Fruit fly (Drosophila melanogaster) whole organism, embryonic: ENCODE measurements around the gene Frmd5.

Experiments
- Adf1 ChIP-seq: fragments of 200-800 bp; sonication (Bioruptor generic); IDR thresholded peaks from 2 replicates; pipeline ENCODE4 v1.3.6; 2022; ENCODE audit warnings: missing biosample characterization, missing genetic modification characterization
- Antp ChIP-seq: fragments of 200-800 bp; sonication (Bioruptor generic); optimal IDR thresholded peaks from 3 replicates; lab custom pipeline; 2016; ENCODE audit warnings: missing biosample characterization, missing genetic modification characterization
- B-H1 ChIP-seq: fragments of 200-800 bp; sonication (Bioruptor generic); IDR thresholded peaks from 3 replicates; pipeline ENCODE4 v1.3.6; 2022; ENCODE audit warnings: missing biosample characterization, missing genetic modification characterization
- B-H2 ChIP-seq: fragments of 200-800 bp; sonication (Bioruptor generic); optimal IDR thresholded peaks from 2 replicates; lab custom pipeline; 2018; ENCODE audit warnings: missing biosample characterization, mild to moderate bottlenecking, missing genetic modification characterization
- BEAF-32 ChIP-seq: fragments of 200-800 bp; sonication (Bioruptor generic); optimal IDR thresholded peaks from 3 replicates; lab custom pipeline; 2017; ENCODE audit warnings: missing biosample characterization, missing genetic modification characterization, mild to moderate bottlenecking, moderate library complexity, missing genetic modification reagents
- CG10267 ChIP-seq: fragments of 200-800 bp; sonication (Bioruptor generic); optimal IDR thresholded peaks from 2 replicates; lab custom pipeline; 2018; ENCODE audit warnings: missing biosample characterization, mild to moderate bottlenecking, missing genetic modification characterization, moderate library complexity
- CG11398 ChIP-seq: fragments of 200-800 bp; sonication (Bioruptor generic); optimal IDR thresholded peaks from 2 replicates; lab custom pipeline; 2016; ENCODE audit warnings: missing biosample characterization, missing genetic modification characterization
- CG11560 ChIP-seq: fragments of 200-800 bp; sonication (Bioruptor generic); IDR thresholded peaks from 3 replicates; pipeline ENCODE4 v1.3.6; 2022; ENCODE audit warnings: missing biosample characterization, missing genetic modification characterization
- CG12104 ChIP-seq: fragments of 200-800 bp; sonication (Bioruptor generic); optimal IDR thresholded peaks from 3 replicates; lab custom pipeline; 2016; ENCODE audit warnings: missing biosample characterization, missing genetic modification characterization
- CG12744 ChIP-seq: fragments of 200-800 bp; sonication (Bioruptor generic); optimal IDR thresholded peaks from 2 replicates; lab custom pipeline; 2016; ENCODE audit warnings: missing biosample characterization, missing genetic modification characterization
- CG14710 ChIP-seq: fragments of 200-800 bp; sonication (Bioruptor generic); optimal IDR thresholded peaks from 3 replicates; lab custom pipeline; 2019; ENCODE audit warnings: missing biosample characterization, mild to moderate bottlenecking, missing genetic modification characterization, moderate library complexity
- CG14860 ChIP-seq: fragments of 200-800 bp; sonication (Bioruptor generic); IDR thresholded peaks from 3 replicates; pipeline ENCODE4 v1.3.6; 2022; ENCODE audit warnings: missing biosample characterization, missing genetic modification characterization; ENCODE audit not compliant: partially characterized antibody
- CG16813 ChIP-seq: fragments of 200-800 bp; sonication (Bioruptor generic); IDR thresholded peaks from 3 replicates; pipeline ENCODE4 v1.3.6; 2022; ENCODE audit warnings: missing biosample characterization, missing genetic modification characterization; ENCODE audit not compliant: partially characterized antibody
- CG16815 ChIP-seq: fragments of 200-800 bp; sonication (Bioruptor generic); optimal IDR thresholded peaks from 3 replicates; lab custom pipeline; 2017; ENCODE audit warnings: missing biosample characterization, mild to moderate bottlenecking, missing genetic modification characterization
- CG3726 ChIP-seq: fragments of 200-800 bp; sonication (Bioruptor generic); IDR thresholded peaks from 3 replicates; pipeline ENCODE4, ENCODE4 v1.3.6; 2022; ENCODE audit warnings: missing biosample characterization, missing genetic modification characterization
- CG5953 ChIP-seq: fragments of 200-800 bp; sonication (Bioruptor generic); IDR thresholded peaks from 2 replicates; pipeline ENCODE4 v1.3.6; 2022; ENCODE audit warnings: missing biosample characterization, missing genetic modification characterization
- CG6854 ChIP-seq: fragments of 200-800 bp; sonication (Bioruptor generic); optimal IDR thresholded peaks from 3 replicates; lab custom pipeline; 2017; ENCODE audit warnings: missing biosample characterization, mild to moderate bottlenecking, missing genetic modification characterization
- CG7357 ChIP-seq: fragments of 200-800 bp; sonication (Bioruptor generic); IDR thresholded peaks from 3 replicates; pipeline ENCODE4 v1.3.6; 2022; ENCODE audit warnings: missing biosample characterization, missing genetic modification characterization
- CG8281 ChIP-seq: fragments of 200-800 bp; sonication (Bioruptor generic); optimal IDR thresholded peaks from 2 replicates; lab custom pipeline; 2018; ENCODE audit warnings: missing biosample characterization, mild to moderate bottlenecking, missing genetic modification characterization, moderate library complexity
- CG8359 ChIP-seq: fragments of 200-800 bp; sonication (Bioruptor generic); optimal IDR thresholded peaks from 2 replicates; lab custom pipeline; 2017; ENCODE audit warnings: missing biosample characterization, mild to moderate bottlenecking, missing genetic modification characterization, borderline replicate concordance
- CG8944 ChIP-seq: fragments of 200-800 bp; sonication (Bioruptor generic); optimal IDR thresholded peaks from 3 replicates; lab custom pipeline; 2016; ENCODE audit warnings: missing biosample characterization, missing genetic modification characterization
- CHES-1-like ChIP-seq: fragments of 200-800 bp; sonication (Bioruptor generic); optimal IDR thresholded peaks from 2 replicates; lab custom pipeline; 2016; ENCODE audit warnings: missing biosample characterization, missing genetic modification characterization
- Dip2 ChIP-seq: fragments of 200-800 bp; sonication (Bioruptor generic); IDR thresholded peaks from 2 replicates; pipeline ENCODE4 v1.3.6; 2022; ENCODE audit warnings: missing biosample characterization, missing genetic modification characterization
- Doc2 ChIP-seq: fragments of 200-800 bp; sonication (Bioruptor generic); IDR thresholded peaks from 2 replicates; pipeline ENCODE4 v1.3.6; 2022; ENCODE audit warnings: missing biosample characterization, missing genetic modification characterization
- Eip74EF ChIP-seq, 2 experiments: fragments of 200-800 bp in 1 of 2; fragments of >200 bp in 1 of 2; sonication (Bioruptor generic) in 1 of 2; optimal IDR thresholded peaks; 2 replicates each; lab custom pipeline; 2017 to 2019; ENCODE audit warnings: missing biosample characterization in 2 of 2, missing genetic modification characterization in 2 of 2, mild to moderate bottlenecking in 1 of 2, moderate library complexity in 1 of 2
- H2.0 ChIP-seq: fragments of 200-800 bp; sonication (Bioruptor generic); IDR thresholded peaks from 2 replicates; pipeline ENCODE4 v1.3.6; 2022; ENCODE audit warnings: missing biosample characterization, missing genetic modification characterization
- HHEX ChIP-seq: fragments of 200-800 bp; sonication (Bioruptor generic); optimal IDR thresholded peaks from 3 replicates; lab custom pipeline; 2017; ENCODE audit warnings: missing biosample characterization, mild to moderate bottlenecking, missing genetic modification characterization, missing genetic modification reagents
- Kr ChIP-seq: fragments of 200-800 bp; sonication (Bioruptor generic); optimal IDR thresholded peaks from 2 replicates; lab custom pipeline; 2017; ENCODE audit warnings: missing biosample characterization, mild to moderate bottlenecking, missing genetic modification characterization
- Lim3 ChIP-seq: fragments of 200-800 bp; sonication (Bioruptor generic); IDR thresholded peaks from 2 replicates; pipeline ENCODE4 v1.3.6; 2022; ENCODE audit warnings: missing biosample characterization, missing genetic modification characterization
- Oaz ChIP-seq: fragments of 200-800 bp; sonication (Bioruptor generic); IDR thresholded peaks from 2 replicates; pipeline ENCODE4 v1.3.6; 2022; ENCODE audit warnings: missing biosample characterization, missing genetic modification characterization
- Ravus ChIP-seq: fragments of 200-800 bp; sonication (Bioruptor generic); IDR thresholded peaks from 2 replicates; pipeline ENCODE4 v1.3.6; 2022; ENCODE audit warnings: missing biosample characterization, missing genetic modification characterization
- Sox100B ChIP-seq: fragments of 200-800 bp; sonication (Bioruptor generic); optimal IDR thresholded peaks from 3 replicates; lab custom pipeline; 2018; ENCODE audit warnings: missing biosample characterization, mild to moderate bottlenecking, missing genetic modification characterization
- Sry-δ ChIP-seq: fragments of 200-800 bp; sonication (Bioruptor generic); optimal IDR thresholded peaks from 2 replicates; lab custom pipeline; 2016; ENCODE audit warnings: missing biosample characterization, missing genetic modification characterization
- Ssrp ChIP-seq: fragments of 200-800 bp; sonication (Bioruptor generic); optimal IDR thresholded peaks from 2 replicates; lab custom pipeline; 2018; ENCODE audit warnings: missing biosample characterization, mild to moderate bottlenecking, missing genetic modification characterization, moderate library complexity
- cato ChIP-seq: fragments of 200-800 bp; sonication (Bioruptor generic); optimal IDR thresholded peaks from 2 replicates; lab custom pipeline; 2016; ENCODE audit warnings: missing biosample characterization, missing genetic modification characterization, borderline replicate concordance
- caup ChIP-seq: fragments of 200-800 bp; sonication (Bioruptor generic); optimal IDR thresholded peaks from 3 replicates; lab custom pipeline; 2017; ENCODE audit warnings: missing biosample characterization, mild to moderate bottlenecking, missing genetic modification characterization, moderate library complexity; ENCODE audit not compliant: severe bottlenecking
- danr ChIP-seq: fragments of 200-800 bp; sonication (Bioruptor generic); IDR thresholded peaks from 2 replicates; pipeline ENCODE4 v1.3.6; 2022; ENCODE audit warnings: missing biosample characterization, missing genetic modification characterization
- gce ChIP-seq: fragments of 200-800 bp; sonication (Bioruptor generic); IDR thresholded peaks from 3 replicates; pipeline ENCODE4 v1.3.6; 2022; ENCODE audit warnings: missing biosample characterization, missing genetic modification characterization
- gfzf ChIP-seq: fragments of 200-800 bp; sonication (Bioruptor generic); optimal IDR thresholded peaks from 2 replicates; lab custom pipeline; 2016; ENCODE audit warnings: missing biosample characterization, mild to moderate bottlenecking, missing genetic modification characterization, moderate library complexity
- h ChIP-seq: fragments of >200 bp; optimal IDR thresholded peaks from 2 replicates; lab custom pipeline; 2017
- inv ChIP-seq: fragments of 200-800 bp; sonication (Bioruptor generic); IDR thresholded peaks from 2 replicates; pipeline ENCODE4 v1.3.6; 2022; ENCODE audit warnings: missing biosample characterization, missing genetic modification characterization; ENCODE audit not compliant: partially characterized antibody
- mam ChIP-seq: fragments of 200-800 bp; sonication (Bioruptor generic); optimal IDR thresholded peaks from 3 replicates; lab custom pipeline; 2016; ENCODE audit warnings: missing biosample characterization, missing genetic modification characterization
- mld ChIP-seq: fragments of 200-800 bp; sonication (Bioruptor generic); IDR thresholded peaks from 3 replicates; pipeline ENCODE4 v1.3.6; 2022; ENCODE audit warnings: missing biosample characterization, missing genetic modification characterization; ENCODE audit not compliant: partially characterized antibody
- odd ChIP-seq: fragments of 200-800 bp; sonication (Bioruptor generic); optimal IDR thresholded peaks from 2 replicates; lab custom pipeline; 2017; ENCODE audit warnings: missing biosample characterization, mild to moderate bottlenecking, missing genetic modification characterization
- org-1 ChIP-seq: fragments of 200-800 bp; sonication (Bioruptor generic); optimal IDR thresholded peaks from 2 replicates; lab custom pipeline; 2017; ENCODE audit warnings: missing biosample characterization, missing genetic modification characterization
- pnt ChIP-seq: fragments of 200-800 bp; sonication (Bioruptor generic); optimal IDR thresholded peaks from 3 replicates; lab custom pipeline; 2016; ENCODE audit warnings: missing biosample characterization, missing genetic modification characterization
- rib ChIP-seq: fragments of 200-800 bp; sonication (Bioruptor generic); IDR thresholded peaks from 2 replicates; pipeline ENCODE4 v1.3.6; 2022; ENCODE audit warnings: missing biosample characterization, missing genetic modification characterization
- salm ChIP-seq: fragments of 200-800 bp; sonication (Bioruptor generic); optimal IDR thresholded peaks from 2 replicates; lab custom pipeline; 2018; ENCODE audit warnings: missing biosample characterization, mild to moderate bottlenecking, missing genetic modification characterization
- vfl ChIP-seq: fragments of 200-800 bp; sonication (Bioruptor generic); optimal IDR thresholded peaks from 2 replicates; lab custom pipeline; 2016; ENCODE audit warnings: missing biosample characterization, missing genetic modification characterization

Frmd5 gene

dm6 chr2L:10386208-10386805, 42.1 kb downstream of the Frmd5 start, which contains the start of the genes Cdk1 and mRpS7 (continued):
- TF ChIP-seq mld (GFP tag; lab: Robert Waterston, UW) (no peak), B-H1 (GFP tag; lab: Robert Waterston, UW) (peak; percentile 63), rib (GFP tag; lab: Robert Waterston, UW) (no peak), Sox100B (peak; percentile 76), mam (peak; percentile 56), CG8944 (GFP tag; lab: Kevin White, UChicago) (peak; percentile 42), gce (GFP tag; lab: Robert Waterston, UW) (peak; percentile 67; the same call in 1 of the 3 replicates), CG6854 (peak; percentile 3), Eip74EF (GFP tag; optimal IDR thresholded peaks at IDR 0.05; lab: Kevin White, UChicago) (peak in 1 of 2 experiments; percentile 38), CG14860 (GFP tag; lab: Robert Waterston, UW) (no peak), Dip2 (GFP tag; lab: Robert Waterston, UW) (no peak), Ssrp (tag; lab: Kevin White, UChicago) (peak; percentile 75), CG16813 (GFP tag; lab: Robert Waterston, UW) (no peak), HHEX (GFP tag; lab: Kevin White, UChicago) (peak; percentile 40), Ravus (GFP tag; lab: Robert Waterston, UW) (no peak; the same call in 1 of the 2 replicates), Lim3 (GFP tag; lab: Robert Waterston, UW) (no peak), inv (GFP tag; lab: Robert Waterston, UW) (no peak), CG8359 (peak; percentile 27), B-H2 (peak; percentile 26), Adf1 (GFP tag; lab: Robert Waterston, UW) (0 out of 2 replicates have a peak, but pooled peaks have one; percentile 16), salm (peak; percentile 66), CG5953 (GFP tag; lab: Robert Waterston, UW) (0 out of 2 replicates have a peak, but pooled peaks have one; percentile 52), CG16815 (GFP tag; lab: Kevin White, UChicago) (peak; percentile 51), danr (no peak), Sry-δ (GFP tag; lab: Kevin White, UChicago) (peak; percentile 32), odd (GFP tag; lab: Kevin White, UChicago) (no peak), CG14710 (tag; lab: Kevin White, UChicago) (peak; percentile 87), CG8281 (tag; lab: Kevin White, UChicago) (no peak), CG10267 (tag; lab: Kevin White, UChicago) (peak; percentile 74), CG3726 (GFP tag; lab: Robert Waterston, UW) (0 out of 3 replicates have a peak, but pooled peaks have one; percentile 54), CG12104 (peak; percentile 63), CG7357 (GFP tag; lab: Robert Waterston, UW) (peak; percentile 65; the same call in 2 of the 3 replicates), cato (GFP tag; lab: Kevin White, UChicago) (peak; percentile 63), BEAF-32 (GFP tag; lab: Kevin White, UChicago) (peak; percentile 33), gfzf (GFP tag; lab: Kevin White, UChicago) (peak; percentile 26), org-1 (no peak), caup (GFP tag; lab: Kevin White, UChicago) (peak; percentile 52), Oaz (GFP tag; lab: Robert Waterston, UW) (peak; percentile 45), Kr (GFP tag; lab: Kevin White, UChicago) (no peak), H2.0 (GFP tag; lab: Robert Waterston, UW) (peak; percentile 76), Antp (GFP tag; lab: Kevin White, UChicago) (peak; percentile 43), CG12744 (GFP tag; lab: Kevin White, UChicago) (peak; percentile 30), CG11560 (tag; lab: Robert Waterston, UW) (no peak), h (no peak), vfl (GFP tag; lab: Kevin White, UChicago) (no peak), CHES-1-like (peak; percentile 47), Doc2 (GFP tag; lab: Robert Waterston, UW) (no peak), CG11398 (GFP tag; lab: Kevin White, UChicago) (no peak), pnt (GFP tag; lab: Kevin White, UChicago) (peak; percentile 57)
